Worm (Caenorhabditis elegans) whole organism, mixed stage, embryonic: ENCODE measurements around the gene C09E7.10.

ENCODE experiments used
- lin-13 ChIP-seq: fragments of 150-350 bp; optimal IDR thresholded peaks from 2 replicates; lab custom pipeline; 2014; ENCODE audit warnings: missing biosample characterization, missing genetic modification characterization
- lsy-2 ChIP-seq: fragments of 150-350 bp; optimal IDR thresholded peaks from 2 replicates; lab custom pipeline; 2014; ENCODE audit warnings: missing biosample characterization, missing genetic modification characterization
- nhr-12 ChIP-seq: fragments of 150-350 bp; optimal IDR thresholded peaks from 2 replicates; lab custom pipeline; 2014; ENCODE audit warnings: missing biosample characterization, missing genetic modification characterization
- nhr-237 ChIP-seq: fragments of 150-350 bp; optimal IDR thresholded peaks from 2 replicates; lab custom pipeline; 2014; ENCODE audit warnings: missing biosample characterization, missing genetic modification characterization
- unc-62 ChIP-seq: fragments of 150-350 bp; optimal IDR thresholded peaks from 2 replicates; lab custom pipeline; 2014; ENCODE audit warnings: missing biosample characterization, missing genetic modification reagents, missing genetic modification characterization

DNA sequence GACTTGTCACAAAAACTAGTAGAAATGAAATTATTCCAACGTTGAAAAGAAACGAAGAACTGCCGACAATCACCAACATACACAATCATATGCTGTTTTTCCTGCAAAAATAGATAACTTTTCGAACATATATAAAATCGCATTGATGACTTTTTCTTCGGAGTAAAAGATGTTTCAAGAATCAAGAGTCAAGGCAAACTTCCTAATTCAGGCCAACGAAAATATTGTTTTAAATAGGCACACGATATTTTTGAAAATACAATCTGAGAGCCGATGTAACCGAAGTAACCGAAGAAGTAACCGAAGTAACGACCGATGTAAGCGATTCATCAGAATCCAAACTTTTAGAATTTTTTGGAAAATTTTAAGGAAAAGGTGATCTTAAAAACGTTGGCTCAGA lies at the start of gene C09E7.10:
- TF ChIP-seq lin-13 (tag; lab: Kevin White, UChicago) (no peak), lsy-2 (tag; lab: Kevin White, UChicago) (no peak), nhr-237 (no peak), nhr-12 (no peak), unc-62 (GFP tag; lab: Kevin White, UChicago) (no peak)
